Worm (Caenorhabditis elegans) whole organism, mixed stage, embryonic: ENCODE results near the gene F17C11.13.

Source experiments
- ceh-83 ChIP-seq: fragments of 200-800 bp; sonication (Bioruptor generic); optimal IDR thresholded peaks from 2 replicates; lab custom pipeline; 2018; ENCODE audit warnings: mild to moderate bottlenecking, missing genetic modification characterization, missing compliant biosample characterization
- elt-1 ChIP-seq: sonication (generic microtip); optimal IDR thresholded peaks from 2 replicates; lab custom pipeline; 2017; ENCODE audit warnings: missing genetic modification characterization, mild to moderate bottlenecking, missing compliant biosample characterization, antibody characterized with exemption, moderate library complexity, borderline replicate concordance; ENCODE audit not compliant: insufficient read depth
- elt-3 ChIP-seq: fragments of 150-350 bp; optimal IDR thresholded peaks from 2 replicates; lab custom pipeline; 2014; ENCODE audit warnings: missing biosample characterization, missing genetic modification characterization
- lin-13 ChIP-seq: fragments of 150-350 bp; optimal IDR thresholded peaks from 2 replicates; lab custom pipeline; 2014; ENCODE audit warnings: missing biosample characterization, missing genetic modification characterization
- lin-32 ChIP-seq: fragments of 200-800 bp; sonication (Bioruptor generic); optimal IDR thresholded peaks from 2 replicates; lab custom pipeline; 2018; ENCODE audit warnings: mild to moderate bottlenecking, missing genetic modification characterization, missing compliant biosample characterization
- lsy-2 ChIP-seq: fragments of 150-350 bp; optimal IDR thresholded peaks from 2 replicates; lab custom pipeline; 2014; ENCODE audit warnings: missing biosample characterization, missing genetic modification characterization
- mab-5 ChIP-seq: fragments of 150-350 bp; optimal IDR thresholded peaks from 2 replicates; lab custom pipeline; 2014; ENCODE audit warnings: missing biosample characterization, missing genetic modification characterization
- mep-1 ChIP-seq: fragments of 150-350 bp; optimal IDR thresholded peaks from 2 replicates; lab custom pipeline; 2017; ENCODE audit warnings: missing biosample characterization, missing genetic modification reagents, missing genetic modification characterization, inconsistent platforms
- nhr-12 ChIP-seq: fragments of 150-350 bp; optimal IDR thresholded peaks from 2 replicates; lab custom pipeline; 2014; ENCODE audit warnings: missing biosample characterization, missing genetic modification characterization
- nhr-2 ChIP-seq: fragments of 150-350 bp; optimal IDR thresholded peaks from 2 replicates; lab custom pipeline; 2014; ENCODE audit warnings: missing biosample characterization, missing genetic modification characterization
- nhr-237 ChIP-seq: fragments of 150-350 bp; optimal IDR thresholded peaks from 2 replicates; lab custom pipeline; 2014; ENCODE audit warnings: missing biosample characterization, missing genetic modification characterization
- nhr-76 ChIP-seq: sonication (generic microtip); optimal IDR thresholded peaks from 2 replicates; lab custom pipeline; 2017; ENCODE audit warnings: missing biosample characterization, missing genetic modification characterization
- sptf-1 ChIP-seq: sonication (generic microtip); optimal IDR thresholded peaks from 2 replicates; lab custom pipeline; 2017; ENCODE audit warnings: mild to moderate bottlenecking, missing genetic modification characterization, moderate library complexity, missing compliant biosample characterization
- unc-62 ChIP-seq: fragments of 150-350 bp; optimal IDR thresholded peaks from 2 replicates; lab custom pipeline; 2014; ENCODE audit warnings: missing biosample characterization, missing genetic modification reagents, missing genetic modification characterization

- TF ChIP-seq lin-13: no peak
- TF ChIP-seq nhr-12: no peak
- no peak for TF ChIP-seq sptf-1
- no peak for TF ChIP-seq lsy-2 (tag; lab: Kevin White, UChicago)
- no peak for TF ChIP-seq elt-3
- TF ChIP-seq ceh-83 (GFP tag; lab: Kevin White, UChicago): no peak
- no peak for TF ChIP-seq nhr-76 (tag; lab: Kevin White, UChicago)
- TF ChIP-seq nhr-2 (tag; lab: Kevin White, UChicago): no peak
- TF ChIP-seq nhr-237 (tag; lab: Kevin White, UChicago): no peak
- TF ChIP-seq mep-1 (tag; lab: Kevin White, UChicago): no peak
- no peak for TF ChIP-seq lin-32 (GFP tag; lab: Kevin White, UChicago)
- no peak for TF ChIP-seq elt-1 (tag; lab: Kevin White, UChicago)
- TF ChIP-seq unc-62: no peak
- TF ChIP-seq mab-5 (tag; lab: Kevin White, UChicago): no peak
Measured at ce11 chrV:11004094-11004493, 48.4 kb downstream of the F17C11.13 start.
